Fruit fly (Drosophila melanogaster): ENCODE results near the gene fon.
A peak's percentile ranks its signal among the peaks of the same experiment; 100 is the strongest.

The fon gene

DNA sequence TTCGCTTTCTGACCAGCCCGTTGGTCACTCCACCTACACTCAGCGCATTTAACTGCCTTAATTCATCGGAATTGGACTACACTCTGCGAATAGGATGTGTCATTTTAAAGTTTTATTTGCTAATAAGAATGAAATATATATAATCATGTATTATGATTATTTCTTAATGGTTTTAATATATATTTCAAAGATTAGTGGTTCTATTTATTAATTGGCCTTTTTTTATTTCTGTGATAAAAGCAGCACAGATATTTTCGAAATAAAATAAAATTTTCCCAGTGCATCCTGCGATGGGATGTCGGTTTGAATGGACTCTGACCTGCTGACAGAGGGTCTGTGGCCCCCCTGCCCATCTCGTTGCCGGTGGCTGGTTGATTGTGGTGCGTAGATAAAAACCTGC, 12.2 kb downstream of the fon start (continued):
- TF ChIP-seq Dfd (GFP tag; optimal IDR thresholded peaks at IDR 0.05), result no peak
- TF ChIP-seq scrt (GFP tag; optimal IDR thresholded peaks at IDR 0.05), result no peak
- TF ChIP-seq ind (GFP tag; optimal IDR thresholded peaks at IDR 0.05), result peak; percentile 16
- peak; percentile 8 for TF ChIP-seq CG17385 (GFP tag; optimal IDR thresholded peaks at IDR 0.05)
- TF ChIP-seq CG34422 (GFP tag; IDR thresholded peaks at IDR 0.05), result no peak
- no peak for TF ChIP-seq CG8478 (optimal IDR thresholded peaks at IDR 0.05)
- TF ChIP-seq Bdp1 (GFP tag; optimal IDR thresholded peaks at IDR 0.05), result no peak
- TF ChIP-seq ERR (GFP tag; optimal IDR thresholded peaks at IDR 0.05), result no peak
- no peak for TF ChIP-seq her (GFP tag; optimal IDR thresholded peaks at IDR 0.05)
- no peak for TF ChIP-seq esg (GFP tag; conservative IDR thresholded peaks at IDR 0.05)
- TF ChIP-seq pum (GFP tag; optimal IDR thresholded peaks at IDR 0.05), result no peak
- TF ChIP-seq lmd (GFP tag; IDR thresholded peaks at IDR 0.05), result no peak
- TF ChIP-seq CG31388 (GFP tag; optimal IDR thresholded peaks at IDR 0.05), result no peak
- TF ChIP-seq fd64A (GFP tag; optimal IDR thresholded peaks at IDR 0.05), result no peak
- TF ChIP-seq sqz (GFP tag; optimal IDR thresholded peaks at IDR 0.05), result no peak
- TF ChIP-seq Dip3 (GFP tag; optimal IDR thresholded peaks at IDR 0.05), result no peak
- TF ChIP-seq Chrac-16 (GFP tag; optimal IDR thresholded peaks at IDR 0.05), result no peak
- TF ChIP-seq Dbx (GFP tag; IDR thresholded peaks at IDR 0.05), result no peak
- no peak for TF ChIP-seq tx (GFP tag; optimal IDR thresholded peaks at IDR 0.05)
- no peak for TF ChIP-seq CG7786 (GFP tag; optimal IDR thresholded peaks at IDR 0.05)
- TF ChIP-seq repo (GFP tag; optimal IDR thresholded peaks at IDR 0.05), result no peak
- TF ChIP-seq HmgD (GFP tag; optimal IDR thresholded peaks at IDR 0.05), result no peak
- TF ChIP-seq ash1 (GFP tag; optimal IDR thresholded peaks at IDR 0.05), result no peak
- no peak for TF ChIP-seq CG1832 (GFP tag; optimal IDR thresholded peaks at IDR 0.05)
- TF ChIP-seq org-1 (GFP tag; optimal IDR thresholded peaks at IDR 0.05), result no peak
- TF ChIP-seq Hsf (GFP tag; optimal IDR thresholded peaks at IDR 0.05), result no peak
- no peak for TF ChIP-seq CG33213 (GFP tag; optimal IDR thresholded peaks at IDR 0.05)
- no peak for TF ChIP-seq Dp (GFP tag; optimal IDR thresholded peaks at IDR 0.05)
- TF ChIP-seq ranshi (GFP tag; IDR thresholded peaks at IDR 0.05), result no peak
- TF ChIP-seq CG6272 (GFP tag; IDR thresholded peaks at IDR 0.05), result no peak
- TF ChIP-seq CG9609 (GFP tag; optimal IDR thresholded peaks at IDR 0.05), result no peak
- no peak for TF ChIP-seq CG12299 (tag; optimal IDR thresholded peaks at IDR 0.05)
- TF ChIP-seq kni (GFP tag; optimal IDR thresholded peaks at IDR 0.05), result no peak
- TF ChIP-seq CG9817 (tag; optimal IDR thresholded peaks at IDR 0.05), result no peak
- TF ChIP-seq run (tag; optimal IDR thresholded peaks at IDR 0.05), result no peak
- peak; percentile 49 for TF ChIP-seq gsb-n (tag; optimal IDR thresholded peaks at IDR 0.05)
- no peak for TF ChIP-seq Sin3A (optimal IDR thresholded peaks at IDR 0.05)
- no peak for TF ChIP-seq CG8290 (GFP tag; optimal IDR thresholded peaks at IDR 0.05)
- TF ChIP-seq CG8290 (tag; optimal IDR thresholded peaks at IDR 0.05), result no peak
- no peak for TF ChIP-seq CG15073 (GFP tag; optimal IDR thresholded peaks at IDR 0.05)
- TF ChIP-seq gfzf (GFP tag; optimal IDR thresholded peaks at IDR 0.05), result no peak
- no peak for TF ChIP-seq CG1647 (GFP tag; optimal IDR thresholded peaks at IDR 0.05)
- TF ChIP-seq CG8281 (tag; optimal IDR thresholded peaks at IDR 0.05), result no peak
- TF ChIP-seq Rfx (GFP tag; IDR thresholded peaks at IDR 0.05), result no peak
- TF ChIP-seq CG17912 (GFP tag; optimal IDR thresholded peaks at IDR 0.05), result no peak
- TF ChIP-seq fd102C (GFP tag; optimal IDR thresholded peaks at IDR 0.05), result no peak
- TF ChIP-seq ci (GFP tag; IDR thresholded peaks at IDR 0.05), result no peak
- no peak for TF ChIP-seq Bgb (GFP tag; IDR thresholded peaks at IDR 0.05; ENCODE audit: partially characterized antibody)
- no peak for TF ChIP-seq CG12104 (GFP tag; optimal IDR thresholded peaks at IDR 0.05)
- TF ChIP-seq Ssrp (tag; optimal IDR thresholded peaks at IDR 0.05), result peak; percentile 47
- TF ChIP-seq chm (GFP tag; IDR thresholded peaks at IDR 0.05), result no peak
- no peak for TF ChIP-seq CG7745 (tag; optimal IDR thresholded peaks at IDR 0.05)
- TF ChIP-seq nom (GFP tag; optimal IDR thresholded peaks at IDR 0.05), result no peak
- no peak for TF ChIP-seq Vsx1 (GFP tag; optimal IDR thresholded peaks at IDR 0.05)
